Worm (Caenorhabditis elegans): ENCODE measurements around the gene npp-16.
A peak's percentile ranks its signal among the peaks of the same experiment; 100 is the strongest.

The npp-16 gene

ce11 chrIII:11902782-11903181 lies 12.9 kb upstream of the npp-16 start:
- TF ChIP-seq set-16 (GFP tag; IDR thresholded peaks at IDR 0.05) (peak; percentile 79), lim-7 (GFP tag; IDR thresholded peaks at IDR 0.05) (no peak), ceh-32 (tag; optimal IDR thresholded peaks at IDR 0.05; ENCODE audit: poor library complexity) (no peak)

ce11 chrIII:11907177-11907576 lies 8.6 kb upstream of the npp-16 start, which contains the start of gene sdz-33:
sdz-33 (plus strand) TSS chrIII:11907477.
- TF ChIP-seq pha-4 (GFP tag; IDR thresholded peaks at IDR 0.05) (no peak), pha-4 (tag; optimal IDR thresholded peaks at IDR 0.05) (no peak), lsy-2 (tag; optimal IDR thresholded peaks at IDR 0.05) (no peak), lim-7 (GFP tag; IDR thresholded peaks at IDR 0.05) (no peak), nhr-237 (tag; optimal IDR thresholded peaks at IDR 0.05) (no peak), F10B5.3 (tag; optimal IDR thresholded peaks at IDR 0.05) (no peak), ZK337.2 (GFP tag; IDR thresholded peaks at IDR 0.05) (no peak), dmd-6 (GFP tag; IDR thresholded peaks at IDR 0.05) (no peak), aly-2 (tag; optimal IDR thresholded peaks at IDR 0.05) (no peak), lin-13 (GFP tag; optimal IDR thresholded peaks at IDR 0.05) (no peak), D1046.2 (GFP tag; IDR thresholded peaks at IDR 0.05) (no peak), nhr-102 (tag; optimal IDR thresholded peaks at IDR 0.05) (no peak)

DNA sequence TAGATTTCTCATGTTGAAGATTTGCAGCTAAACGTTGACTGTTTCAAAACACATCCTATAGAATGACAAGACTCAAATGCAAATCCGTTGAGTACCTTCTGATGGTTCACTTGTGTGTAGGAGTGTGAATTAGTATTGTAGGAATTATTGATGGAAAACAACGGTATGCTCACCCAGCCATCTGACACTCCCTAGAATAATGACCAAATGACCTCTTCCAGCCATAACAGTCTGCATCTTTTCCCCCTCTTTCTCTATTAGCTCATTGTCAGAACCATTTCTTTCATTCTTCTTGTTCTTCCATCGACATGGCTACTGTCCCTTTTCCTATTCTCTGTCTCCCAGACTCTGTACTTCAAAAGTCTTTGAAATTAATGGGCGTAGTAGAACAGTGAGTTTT lies 7.1 kb upstream of the npp-16 start, which contains the start of gene fbxb-24:
TSS of gene fbxb-24 (plus strand) at position 301 of the 400 bp plus-strand sequence.
- TF ChIP-seq hmg-1.1 (GFP tag; IDR thresholded peaks at IDR 0.05) (no peak), unc-130 (GFP tag; optimal IDR thresholded peaks at IDR 0.05) (no peak), dve-1 (tag; optimal IDR thresholded peaks at IDR 0.05; ENCODE audit: insufficient read depth) (no peak), Y5F2A.4 (GFP tag; optimal IDR thresholded peaks at IDR 0.05) (no peak), mdt-29 (GFP tag; IDR thresholded peaks at IDR 0.05) (no peak), zfp-2 (tag; optimal IDR thresholded peaks at IDR 0.05) (no peak), mxl-2 (GFP tag; conservative IDR thresholded peaks at IDR 0.05) (no peak), ceh-28 (tag; optimal IDR thresholded peaks at IDR 0.05) (no peak), ceh-44 (GFP tag; IDR thresholded peaks at IDR 0.05) (no peak), daf-16 (GFP tag; optimal IDR thresholded peaks at IDR 0.05) (no peak), daf-16 (tag; optimal IDR thresholded peaks at IDR 0.05) (no peak), snpc-1.2 (GFP tag; IDR thresholded peaks at IDR 0.05) (no peak)

DNA sequence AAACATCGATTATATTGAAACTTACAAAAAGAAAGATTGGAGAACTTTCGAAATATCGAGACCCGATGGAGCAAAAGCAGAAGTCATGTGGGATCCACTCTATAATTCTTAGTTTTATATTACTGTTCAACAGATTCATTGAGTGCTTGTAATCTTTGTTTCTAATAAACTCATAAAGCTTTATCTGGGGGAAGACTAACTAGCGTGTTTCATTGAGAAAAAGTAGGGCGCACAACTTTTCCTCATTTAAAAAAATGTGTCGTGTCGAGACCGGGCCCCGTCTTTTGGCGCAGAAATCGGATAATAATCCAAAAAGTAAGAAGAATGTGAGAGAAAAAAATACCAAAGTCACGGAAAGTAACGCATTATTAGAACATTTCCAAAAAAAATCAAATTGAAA lies 6.0 kb upstream of the npp-16 start, which contains the start of gene faah-4:
TSS of gene faah-4 (minus strand) at position 101 of the 400 bp plus-strand sequence.
- peak in 1 of 2 experiments; percentile 13 for TF ChIP-seq unc-62 (GFP tag; optimal IDR thresholded peaks at IDR 0.05 in 1 of 2)
- no peak for TF ChIP-seq unc-62 (tag; optimal IDR thresholded peaks at IDR 0.05)
- no peak for TF ChIP-seq dve-1 (tag; optimal IDR thresholded peaks at IDR 0.05; ENCODE audit: insufficient read depth)

DNA sequence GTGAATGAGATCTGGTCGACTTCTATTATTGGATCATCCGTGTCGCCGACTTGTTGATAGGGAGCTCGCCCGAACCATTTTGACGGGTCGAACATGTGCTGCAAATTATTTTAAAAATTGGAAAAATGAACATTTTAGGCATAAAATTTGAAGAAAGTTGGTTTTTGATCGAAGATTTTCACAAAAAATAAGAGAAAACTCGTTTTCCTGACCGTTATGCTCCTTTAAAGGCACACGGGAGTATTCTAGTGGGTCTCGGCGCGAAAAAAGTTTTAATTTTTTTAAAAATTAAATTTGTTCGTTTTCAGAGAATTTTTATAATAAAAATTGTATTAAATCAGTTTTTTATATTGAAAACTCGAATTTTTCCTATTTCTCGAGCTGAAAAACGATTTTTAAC lies 1.5 kb upstream of the npp-16 start, which contains the start of gene Y56A3A.16:
TSS of gene Y56A3A.16 (minus strand) at position 101 of the 400 bp plus-strand sequence.
- TF ChIP-seq F10B5.3 (tag; optimal IDR thresholded peaks at IDR 0.05) (no peak), T20F7.1 (GFP tag; optimal IDR thresholded peaks at IDR 0.05) (no peak), tra-1 (GFP tag; IDR thresholded peaks at IDR 0.05) (no peak), nhr-41 (GFP tag; IDR thresholded peaks at IDR 0.05) (no peak), gei-8 (GFP tag; optimal IDR thresholded peaks at IDR 0.05) (no peak), rbr-2 (tag; optimal IDR thresholded peaks at IDR 0.05) (no peak), saeg-2 (GFP tag; IDR thresholded peaks at IDR 0.05) (no peak), lin-13 (GFP tag; optimal IDR thresholded peaks at IDR 0.05) (no peak), duxl-1 (tag; optimal IDR thresholded peaks at IDR 0.05; ENCODE audit: poor library complexity) (no peak), pha-4 (GFP tag; IDR thresholded peaks at IDR 0.05) (no peak), pha-4 (tag; optimal IDR thresholded peaks at IDR 0.05) (no peak), mdl-1 (tag; optimal IDR thresholded peaks at IDR 0.05) (no peak), fos-1 (tag; optimal IDR thresholded peaks at IDR 0.05) (no peak), hif-1 (tag; optimal IDR thresholded peaks at IDR 0.05) (no peak), nhr-6 (tag; optimal IDR thresholded peaks at IDR 0.05) (no peak)
